Worm (Caenorhabditis elegans): ENCODE measurements around the gene prp-6.

DNA sequence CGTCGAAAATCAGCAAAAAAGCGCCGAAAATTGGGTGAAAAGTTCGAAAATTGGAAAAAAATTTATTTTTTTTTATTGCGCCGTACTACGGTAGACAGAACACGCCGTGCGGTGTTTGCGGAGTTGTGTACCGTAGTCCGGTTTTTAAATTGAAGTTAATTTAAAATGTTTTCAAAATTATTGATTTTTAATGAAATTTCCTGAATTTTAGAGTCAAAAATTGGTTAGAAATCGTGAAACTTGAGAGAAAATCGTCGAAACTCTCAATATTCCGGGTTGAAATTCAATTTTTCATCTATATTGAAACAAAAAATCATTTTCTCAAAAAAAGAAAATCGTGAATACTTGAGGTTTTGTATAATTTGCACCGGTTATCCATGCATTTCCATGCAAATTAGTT lies 59.6 kb downstream of the prp-6 start, which contains the start of gene nova-1:
- TF ChIP-seq klf-2 (GFP tag; conservative IDR thresholded peaks at IDR 0.05), result no peak
- no peak for TF ChIP-seq flt-1 (GFP tag; IDR thresholded peaks at IDR 0.05)
- TF ChIP-seq ztf-29 (GFP tag; IDR thresholded peaks at IDR 0.05), result no peak
- no peak for TF ChIP-seq T22C8.4 (GFP tag; IDR thresholded peaks at IDR 0.05)
- TF ChIP-seq ztf-23 (GFP tag; IDR thresholded peaks at IDR 0.05), result no peak
- no peak for TF ChIP-seq med-1 (GFP tag; optimal IDR thresholded peaks at IDR 0.05; ENCODE audit: insufficient read depth)
